Worm (Caenorhabditis elegans) whole organism, L2 larva: Measurements from ENCODE around the gene txdc-17.
A peak's percentile ranks its signal among the peaks of the same experiment; 100 is the strongest.
"Not testable (repeated sequence)": the region's sequence is repeated elsewhere in the genome, so short reads cannot be mapped to it uniquely, and the experiment has no call there.

Experiments used
- C34F6.9 ChIP-seq: fragments of 150-350 bp; optimal IDR thresholded peaks from 2 replicates; lab custom pipeline; 2014; ENCODE audit warnings: missing biosample characterization, missing genetic modification characterization
- F13H6.1 ChIP-seq: sonication (generic microtip); optimal IDR thresholded peaks from 2 replicates; lab custom pipeline; 2016; ENCODE audit warnings: missing genetic modification characterization, missing compliant biosample characterization
- R02D3.7 ChIP-seq: fragments of 150-350 bp; optimal IDR thresholded peaks from 2 replicates; lab custom pipeline; 2014; ENCODE audit warnings: missing biosample characterization, missing genetic modification characterization
- ZK546.5 ChIP-seq: sonication (generic microtip); optimal IDR thresholded peaks from 2 replicates; lab custom pipeline; 2017; ENCODE audit warnings: missing biosample characterization, missing genetic modification characterization
- ama-1 ChIP-seq: fragments of 150-350 bp; optimal IDR thresholded peaks from 2 replicates; lab custom pipeline; 2018; ENCODE audit warnings: inconsistent platforms
- blmp-1 ChIP-seq: sonication (generic microtip); optimal IDR thresholded peaks from 2 replicates; lab custom pipeline; 2017; ENCODE audit warnings: missing genetic modification characterization, mild to moderate bottlenecking, missing compliant biosample characterization, antibody characterized with exemption, moderate library complexity; ENCODE audit not compliant: insufficient read depth
- ceh-16 ChIP-seq: fragments of 150-350 bp; optimal IDR thresholded peaks from 2 replicates; lab custom pipeline; 2014; ENCODE audit warnings: missing biosample characterization, missing genetic modification characterization
- egl-27 ChIP-seq: sonication (generic microtip); optimal IDR thresholded peaks from 3 replicates; lab custom pipeline; 2017; ENCODE audit warnings: missing biosample characterization, missing genetic modification reagents, missing genetic modification characterization
- elt-1 ChIP-seq: fragments of 150-350 bp; optimal IDR thresholded peaks from 2 replicates; lab custom pipeline; 2014; ENCODE audit warnings: missing biosample characterization, missing genetic modification characterization
- gmeb-1 ChIP-seq: fragments of 150-350 bp; optimal IDR thresholded peaks from 2 replicates; lab custom pipeline; 2014; ENCODE audit warnings: missing biosample characterization, missing genetic modification characterization
- lin-11 ChIP-seq: fragments of 150-350 bp; sonication (generic microtip); optimal IDR thresholded peaks from 2 replicates; lab custom pipeline; 2014; ENCODE audit warnings: missing biosample characterization, missing genetic modification characterization, inconsistent platforms, mixed read lengths
- lin-13 ChIP-seq: fragments of 150-350 bp; optimal IDR thresholded peaks from 2 replicates; lab custom pipeline; 2014; ENCODE audit warnings: missing biosample characterization, missing genetic modification reagents, missing genetic modification characterization
- lin-39 ChIP-seq: fragments of 150-350 bp; optimal IDR thresholded peaks from 2 replicates; lab custom pipeline; 2014; ENCODE audit warnings: missing biosample characterization, missing genetic modification reagents, missing genetic modification characterization
- lsy-2 ChIP-seq, 2 experiments: fragments of 150-350 bp in 1 of 2; sonication (generic microtip) in 1 of 2; optimal IDR thresholded peaks; 2 replicates each; lab custom pipeline; 2014 to 2017; ENCODE audit warnings: missing biosample characterization in 2 of 2, missing genetic modification characterization in 2 of 2
- mbf-1 ChIP-seq: sonication (generic microtip); optimal IDR thresholded peaks from 2 replicates; lab custom pipeline; 2017; ENCODE audit warnings: missing biosample characterization, missing genetic modification characterization
- nhr-10 ChIP-seq: sonication (generic microtip); optimal IDR thresholded peaks from 2 replicates; lab custom pipeline; 2017; ENCODE audit warnings: missing biosample characterization, missing genetic modification characterization
- nhr-11 ChIP-seq: fragments of 150-350 bp; optimal IDR thresholded peaks from 2 replicates; lab custom pipeline; 2014; ENCODE audit warnings: missing biosample characterization, missing genetic modification characterization
- nhr-12 ChIP-seq: fragments of 150-350 bp; optimal IDR thresholded peaks from 2 replicates; lab custom pipeline; 2014; ENCODE audit warnings: missing biosample characterization, missing genetic modification characterization
- nhr-129 ChIP-seq: fragments of 150-350 bp; optimal IDR thresholded peaks from 2 replicates; lab custom pipeline; 2014; ENCODE audit warnings: missing biosample characterization, missing genetic modification characterization
- nhr-21 ChIP-seq: fragments of 150-350 bp; optimal IDR thresholded peaks from 2 replicates; lab custom pipeline; 2014; ENCODE audit warnings: missing biosample characterization, missing genetic modification characterization
- sma-3 ChIP-seq: sonication (generic microtip); optimal IDR thresholded peaks from 2 replicates; lab custom pipeline; 2016; ENCODE audit warnings: missing genetic modification reagents, missing genetic modification characterization, missing compliant biosample characterization
- zag-1 ChIP-seq: fragments of 150-350 bp; optimal IDR thresholded peaks from 2 replicates; lab custom pipeline; 2014; ENCODE audit warnings: missing biosample characterization, missing genetic modification characterization
- ztf-1 ChIP-seq: fragments of 200-800 bp; sonication (Bioruptor generic); conservative IDR thresholded peaks from 2 replicates; pipeline ENCODE4 v1.3.6; 2022; ENCODE audit warnings: missing genetic modification characterization, missing compliant biosample characterization
- ztf-4 ChIP-seq: fragments of 150-350 bp; optimal IDR thresholded peaks from 2 replicates; lab custom pipeline; 2014; ENCODE audit warnings: missing biosample characterization, missing genetic modification characterization

txdc-17 gene

DNA sequence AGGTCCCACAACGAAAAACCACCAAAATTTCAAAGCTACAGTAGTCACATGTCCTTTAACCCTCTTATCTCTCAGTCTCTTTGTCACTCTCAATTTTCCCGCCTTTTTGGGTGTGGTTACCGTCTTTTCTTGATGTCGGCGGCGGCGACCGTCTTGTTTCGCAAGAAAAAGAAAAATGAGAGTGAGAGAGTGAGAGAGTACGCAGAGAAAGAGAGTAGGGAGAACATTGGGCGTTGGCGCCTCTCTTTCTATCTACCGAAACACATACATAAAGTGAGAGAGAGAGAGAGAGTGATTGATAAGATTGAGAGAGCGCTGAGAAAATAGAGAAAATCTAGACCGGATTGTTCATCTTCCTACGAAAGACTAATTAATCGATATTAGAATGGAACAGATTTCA, 41.5 kb downstream of the txdc-17 start (continued):
- no peak for TF ChIP-seq ZK546.5 (tag; lab: Kevin White, UChicago)
- TF ChIP-seq zag-1 (tag; lab: Kevin White, UChicago) = no peak
- TF ChIP-seq blmp-1 = peak; percentile 92
- TF ChIP-seq sma-3 (GFP tag; lab: Kevin White, UChicago) = peak; percentile 96
- peak; percentile 36 for TF ChIP-seq ztf-4 (tag; lab: Kevin White, UChicago)
- TF ChIP-seq nhr-21 (tag; lab: Kevin White, UChicago) = peak; percentile 88
- peak; percentile 2 for TF ChIP-seq ceh-16 (tag; lab: Kevin White, UChicago)
- no peak for TF ChIP-seq lin-39
- TF ChIP-seq R02D3.7 (tag; lab: Kevin White, UChicago) = no peak
- no peak for TF ChIP-seq nhr-11 (tag; lab: Kevin White, UChicago)

DNA sequence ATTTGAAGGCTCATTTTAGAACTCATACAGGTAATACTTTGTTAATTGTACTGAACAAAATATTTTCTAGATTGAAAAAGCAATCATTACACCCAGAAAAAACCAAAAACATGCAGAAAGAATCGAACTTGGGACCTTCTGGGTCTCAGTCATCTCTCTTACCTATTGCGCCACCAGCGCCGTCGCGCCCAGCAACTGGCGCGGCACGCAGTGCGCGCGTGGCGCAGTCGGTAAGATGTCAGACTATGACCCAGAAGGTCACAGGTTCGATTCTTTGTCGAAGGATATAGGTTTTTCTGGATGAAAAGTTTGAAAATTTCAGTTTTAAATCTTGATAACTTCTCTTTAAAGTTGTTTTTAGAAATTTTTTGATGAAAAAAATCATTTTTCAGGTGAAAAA, 45.2 kb downstream of the txdc-17 start:
- TF ChIP-seq sma-3 (GFP tag; lab: Kevin White, UChicago) = no peak
- no peak for TF ChIP-seq mbf-1 (tag; lab: Kevin White, UChicago)
- TF ChIP-seq nhr-12 (tag; lab: Kevin White, UChicago) = no peak
- TF ChIP-seq ceh-16 (tag; lab: Kevin White, UChicago) = no peak
- TF ChIP-seq lin-11 (tag; lab: Kevin White, UChicago) = no peak
- TF ChIP-seq nhr-10 = no peak
- TF ChIP-seq ama-1 (lab: Kevin White, UChicago) = no peak
- TF ChIP-seq gmeb-1 (tag; lab: Kevin White, UChicago) = no peak
- no peak for TF ChIP-seq ztf-1 (GFP tag; lab: Robert Waterston, UW)

DNA sequence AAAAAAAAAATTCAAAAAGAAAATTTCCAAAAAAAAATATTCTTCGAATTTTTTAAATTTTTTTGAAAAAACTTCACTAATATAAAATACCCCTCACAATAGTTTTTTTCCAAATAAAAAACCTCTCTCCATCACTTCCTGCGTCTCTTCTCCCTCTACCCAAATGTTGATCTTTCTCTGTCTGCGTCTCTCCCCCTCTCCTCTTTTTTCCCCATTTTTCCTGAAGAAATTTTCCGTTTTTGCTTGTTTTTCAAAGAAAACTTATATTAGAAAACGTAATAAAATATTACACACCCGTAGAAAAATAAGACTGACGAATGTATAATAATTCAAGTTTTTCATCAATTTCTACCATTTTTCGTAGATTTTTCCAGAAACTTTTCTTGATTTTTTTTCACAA, 46.7 kb downstream of the txdc-17 start:
- TF ChIP-seq zag-1 (tag; lab: Kevin White, UChicago) (no peak), C34F6.9 (tag; lab: Kevin White, UChicago) (no peak), F13H6.1 (tag; lab: Kevin White, UChicago) (peak; percentile 19), lsy-2 (tag; optimal IDR thresholded peaks at IDR 0.05; lab: Kevin White, UChicago) (peak in 1 of 2 experiments; percentile 25), lin-13 (peak; percentile 3)

DNA sequence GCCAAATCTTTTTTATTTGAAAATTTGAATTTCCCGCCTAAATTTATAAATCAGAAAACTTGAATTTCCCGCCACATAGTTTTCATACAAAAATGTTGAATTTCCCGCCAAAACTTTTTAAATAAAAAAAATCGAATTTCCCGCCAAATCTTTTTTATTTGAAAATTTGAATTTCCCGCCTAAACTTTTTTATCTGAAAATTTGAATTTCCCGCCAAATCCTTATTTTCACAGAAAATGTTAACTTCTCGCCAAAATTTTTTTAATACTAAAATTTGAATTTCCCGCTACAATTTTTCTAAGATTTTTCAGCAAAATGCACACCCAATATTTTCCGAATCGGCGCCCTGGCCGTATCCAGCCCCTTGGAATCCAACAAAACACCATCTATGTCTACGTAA, 47.5 kb downstream of the txdc-17 start, which contains the start of gene F56F11.2:
F56F11.2 (plus strand) TSS at position 301 of the 400 bp plus-strand sequence.
- TF ChIP-seq elt-1, egl-27, nhr-129 (tag; lab: Kevin White, UChicago): not testable (repeated sequence)
